Worm (Caenorhabditis elegans) whole organism, early embryonic: ENCODE results near the gene T11F9.22.

ENCODE experiments used
- B0310.2 ChIP-seq: sonication (generic microtip); optimal IDR thresholded peaks from 2 replicates; lab custom pipeline; 2016; ENCODE audit warnings: mild to moderate bottlenecking, missing genetic modification characterization, missing compliant biosample characterization
- F13C5.2 ChIP-seq: sonication (generic microtip); optimal IDR thresholded peaks from 2 replicates; lab custom pipeline; 2017; ENCODE audit warnings: mild to moderate bottlenecking, missing genetic modification characterization, inconsistent platforms, missing compliant biosample characterization
- aly-1 ChIP-seq: sonication (generic microtip); optimal IDR thresholded peaks from 2 replicates; lab custom pipeline; 2016; ENCODE audit warnings: missing genetic modification characterization, missing compliant biosample characterization
- ama-1 ChIP-seq: fragments of 150-350 bp; optimal IDR thresholded peaks from 2 replicates; lab custom pipeline; 2014
- ceh-13 ChIP-seq: fragments of 200-800 bp; sonication (Bioruptor generic); optimal IDR thresholded peaks from 2 replicates; lab custom pipeline; 2018; ENCODE audit warnings: mild to moderate bottlenecking, missing genetic modification characterization, missing compliant biosample characterization
- ceh-36 ChIP-seq: sonication (generic microtip); optimal IDR thresholded peaks from 2 replicates; lab custom pipeline; 2016; ENCODE audit warnings: missing genetic modification characterization, inconsistent platforms, missing compliant biosample characterization
- ets-7 ChIP-seq: sonication (generic microtip); optimal IDR thresholded peaks from 2 replicates; lab custom pipeline; 2016; ENCODE audit warnings: missing genotype, missing genetic modification characterization, missing compliant biosample characterization
- flt-1 ChIP-seq: fragments of 200-800 bp; sonication (Bioruptor generic); IDR thresholded peaks from 2 replicates; pipeline ENCODE4 v1.3.6; 2022; ENCODE audit warnings: missing genetic modification characterization, missing compliant biosample characterization
- hmbx-1 ChIP-seq: sonication (generic microtip); optimal IDR thresholded peaks from 2 replicates; lab custom pipeline; 2016; ENCODE audit warnings: mild to moderate bottlenecking, missing genetic modification characterization, missing compliant biosample characterization
- hmg-4 ChIP-seq: fragments of 200-800 bp; sonication (Bioruptor generic); optimal IDR thresholded peaks from 2 replicates; lab custom pipeline; 2018; ENCODE audit warnings: mild to moderate bottlenecking, missing genetic modification characterization, missing compliant biosample characterization
- hnd-1 ChIP-seq: sonication (generic microtip); optimal IDR thresholded peaks from 2 replicates; lab custom pipeline; 2016; ENCODE audit warnings: missing genetic modification characterization, missing compliant biosample characterization
- pes-1 ChIP-seq: fragments of 200-800 bp; sonication (Bioruptor generic); IDR thresholded peaks from 2 replicates; pipeline ENCODE4 v1.3.6; 2022; ENCODE audit warnings: missing genetic modification reagents, missing genetic modification characterization, missing compliant biosample characterization
- scrt-1 ChIP-seq: fragments of 200-800 bp; sonication (Bioruptor generic); IDR thresholded peaks from 2 replicates; pipeline ENCODE4 v1.3.6; 2022; ENCODE audit warnings: missing genetic modification characterization, missing compliant biosample characterization
- sea-1 ChIP-seq: fragments of 200-800 bp; sonication (Bioruptor generic); conservative IDR thresholded peaks from 2 replicates; pipeline ENCODE4 v1.3.6; 2022; ENCODE audit warnings: missing genetic modification characterization, missing compliant biosample characterization
- tbx-11 ChIP-seq: fragments of 200-800 bp; sonication (Bioruptor generic); IDR thresholded peaks from 2 replicates; pipeline ENCODE4 v1.3.6; 2022; ENCODE audit warnings: missing genetic modification characterization, missing compliant biosample characterization
- tbx-37 ChIP-seq: fragments of 200-800 bp; sonication (Bioruptor generic); conservative IDR thresholded peaks from 2 replicates; pipeline ENCODE4 v1.3.6; 2022; ENCODE audit warnings: missing genetic modification reagents, missing genetic modification characterization, missing compliant biosample characterization
- tra-4 ChIP-seq: sonication (generic microtip); optimal IDR thresholded peaks from 2 replicates; lab custom pipeline; 2017; ENCODE audit warnings: missing genetic modification characterization, missing compliant biosample characterization

The T11F9.22 gene

ce11 chrV:11479406-11479805 is at the start of gene T11F9.22:
Gene T11F9.22 (plus strand): TSS chrV:11479706.
- no peak for TF ChIP-seq ceh-36 (tag; lab: Kevin White, UChicago)
- no peak for TF ChIP-seq aly-1 (tag; lab: Kevin White, UChicago)
- TF ChIP-seq sea-1 (GFP tag; lab: Robert Waterston, UW), result no peak
- TF ChIP-seq scrt-1 (GFP tag; lab: Robert Waterston, UW), result no peak
- TF ChIP-seq tbx-37 (GFP tag; lab: Robert Waterston, UW), result no peak
- no peak for TF ChIP-seq ets-7 (tag; lab: Kevin White, UChicago)
- no peak for TF ChIP-seq ceh-13 (GFP tag; lab: Kevin White, UChicago)
- TF ChIP-seq hmg-4, result no peak
- TF ChIP-seq tbx-11, result no peak
- TF ChIP-seq tra-4, result no peak

- TF ChIP-seq flt-1, result no peak
- TF ChIP-seq B0310.2 (tag; lab: Kevin White, UChicago), result no peak
- no peak for TF ChIP-seq ama-1 (lab: Kevin White, UChicago)
- TF ChIP-seq ceh-13 (GFP tag; lab: Kevin White, UChicago), result no peak
- no peak for TF ChIP-seq pes-1 (GFP tag; lab: Robert Waterston, UW)
- TF ChIP-seq tra-4, result no peak
- no peak for TF ChIP-seq ets-7 (tag; lab: Kevin White, UChicago)
- TF ChIP-seq aly-1 (tag; lab: Kevin White, UChicago), result no peak
- TF ChIP-seq ceh-36 (tag; lab: Kevin White, UChicago), result no peak
- no peak for TF ChIP-seq hnd-1
- no peak for TF ChIP-seq scrt-1 (GFP tag; lab: Robert Waterston, UW)
- TF ChIP-seq F13C5.2 (tag; lab: Kevin White, UChicago), result no peak
- no peak for TF ChIP-seq hmbx-1 (tag; lab: Kevin White, UChicago)
- no peak for TF ChIP-seq sea-1 (GFP tag; lab: Robert Waterston, UW)
- no peak for TF ChIP-seq tbx-37 (GFP tag; lab: Robert Waterston, UW)
- TF ChIP-seq tbx-11, result no peak
- no peak for TF ChIP-seq hmg-4
Observed at ce11 chrV:11430823-11431222, 48.7 kb upstream of the T11F9.22 start.

- no peak for TF ChIP-seq hnd-1
- TF ChIP-seq pes-1 (GFP tag; lab: Robert Waterston, UW), result no peak
- TF ChIP-seq tbx-11, result no peak
- no peak for TF ChIP-seq ets-7 (tag; lab: Kevin White, UChicago)
- no peak for TF ChIP-seq hmg-4
- no peak for TF ChIP-seq aly-1 (tag; lab: Kevin White, UChicago)
- no peak for TF ChIP-seq ceh-36 (tag; lab: Kevin White, UChicago)
Observed at ce11 chrV:11435242-11435641, 44.3 kb upstream of the T11F9.22 start.

- TF ChIP-seq pes-1 (GFP tag; lab: Robert Waterston, UW) (no peak), tra-4 (no peak), scrt-1 (GFP tag; lab: Robert Waterston, UW) (no peak), tbx-11 (no peak), aly-1 (tag; lab: Kevin White, UChicago) (no peak), flt-1 (no peak), F13C5.2 (tag; lab: Kevin White, UChicago) (no peak), sea-1 (GFP tag; lab: Robert Waterston, UW) (no peak), B0310.2 (tag; lab: Kevin White, UChicago) (no peak), ets-7 (tag; lab: Kevin White, UChicago) (no peak), hnd-1 (no peak), ceh-36 (tag; lab: Kevin White, UChicago) (no peak), tbx-37 (GFP tag; lab: Robert Waterston, UW) (no peak), hmg-4 (no peak), hmbx-1 (tag; lab: Kevin White, UChicago) (no peak), ama-1 (lab: Kevin White, UChicago) (no peak), ceh-13 (GFP tag; lab: Kevin White, UChicago) (no peak)
Observed at ce11 chrV:11436407-11436806, 43.1 kb upstream of the T11F9.22 start.

ce11 chrV:11438464-11438863 is 41.0 kb upstream of the T11F9.22 start, which contains the start of gene dmsr-1:
Gene dmsr-1 (plus strand): TSS chrV:11438764.
- no peak for TF ChIP-seq ceh-13 (GFP tag; lab: Kevin White, UChicago)
- TF ChIP-seq scrt-1 (GFP tag; lab: Robert Waterston, UW), result no peak
- no peak for TF ChIP-seq hnd-1
- TF ChIP-seq tra-4, result no peak

- TF ChIP-seq ets-7 (tag; lab: Kevin White, UChicago), result no peak
- TF ChIP-seq tra-4, result no peak
- TF ChIP-seq scrt-1 (GFP tag; lab: Robert Waterston, UW), result no peak
- TF ChIP-seq hmg-4, result no peak
- TF ChIP-seq ama-1 (lab: Kevin White, UChicago), result no peak
- TF ChIP-seq hmbx-1 (tag; lab: Kevin White, UChicago), result no peak
- TF ChIP-seq ceh-13 (GFP tag; lab: Kevin White, UChicago), result no peak
- TF ChIP-seq tbx-37 (GFP tag; lab: Robert Waterston, UW), result no peak
- no peak for TF ChIP-seq tbx-11
- TF ChIP-seq flt-1, result no peak
- no peak for TF ChIP-seq ceh-36 (tag; lab: Kevin White, UChicago)
- no peak for TF ChIP-seq aly-1 (tag; lab: Kevin White, UChicago)
- TF ChIP-seq hnd-1, result no peak
- no peak for TF ChIP-seq sea-1 (GFP tag; lab: Robert Waterston, UW)
- no peak for TF ChIP-seq pes-1 (GFP tag; lab: Robert Waterston, UW)
- no peak for TF ChIP-seq B0310.2 (tag; lab: Kevin White, UChicago)
- TF ChIP-seq F13C5.2 (tag; lab: Kevin White, UChicago), result no peak
Observed at ce11 chrV:11439202-11439601, 40.3 kb upstream of the T11F9.22 start.

- TF ChIP-seq F13C5.2 (tag; lab: Kevin White, UChicago), result no peak
- no peak for TF ChIP-seq flt-1
- no peak for TF ChIP-seq B0310.2 (tag; lab: Kevin White, UChicago)
Observed at ce11 chrV:11443503-11443902, 36.0 kb upstream of the T11F9.22 start, which contains the start of gene F57B7.2. Gene F57B7.2 (minus strand): TSS chrV:11443603.

- peak; percentile 25 for TF ChIP-seq hmg-4
- no peak for TF ChIP-seq sea-1 (GFP tag; lab: Robert Waterston, UW)
- TF ChIP-seq B0310.2 (tag; lab: Kevin White, UChicago), result no peak
- no peak for TF ChIP-seq pes-1 (GFP tag; lab: Robert Waterston, UW)
- no peak for TF ChIP-seq aly-1 (tag; lab: Kevin White, UChicago)
- no peak for TF ChIP-seq hmbx-1 (tag; lab: Kevin White, UChicago)
Observed at ce11 chrV:11445375-11445774, 34.1 kb upstream of the T11F9.22 start.
